Worm (Caenorhabditis elegans): ENCODE measurements around the gene lin-37.

The lin-37 gene

ce11 chrIII:7073801-7074386, 1.5 kb upstream of the lin-37 start, which contains the start of gene ZK418.5:
ZK418.5 (minus strand) TSS chrIII:7073851.
- TF ChIP-seq F13C5.2 (tag; optimal IDR thresholded peaks at IDR 0.05): peak; percentile 60
- TF ChIP-seq aly-1 (tag; optimal IDR thresholded peaks at IDR 0.05): no peak

- TF ChIP-seq tra-4 (tag; optimal IDR thresholded peaks at IDR 0.05) (no peak), sea-1 (GFP tag; conservative IDR thresholded peaks at IDR 0.05) (no peak), tbx-11 (GFP tag; IDR thresholded peaks at IDR 0.05) (no peak), scrt-1 (GFP tag; IDR thresholded peaks at IDR 0.05) (no peak), B0310.2 (tag; optimal IDR thresholded peaks at IDR 0.05) (no peak), hnd-1 (tag; optimal IDR thresholded peaks at IDR 0.05) (no peak), pes-1 (GFP tag; IDR thresholded peaks at IDR 0.05) (no peak), F13C5.2 (tag; optimal IDR thresholded peaks at IDR 0.05) (no peak), ceh-36 (tag; optimal IDR thresholded peaks at IDR 0.05) (no peak), ets-7 (tag; optimal IDR thresholded peaks at IDR 0.05) (no peak), hmg-4 (GFP tag; optimal IDR thresholded peaks at IDR 0.05) (no peak), ceh-13 (GFP tag; optimal IDR thresholded peaks at IDR 0.05) (no peak), flt-1 (GFP tag; IDR thresholded peaks at IDR 0.05) (no peak), hmbx-1 (tag; optimal IDR thresholded peaks at IDR 0.05) (no peak), aly-1 (tag; optimal IDR thresholded peaks at IDR 0.05) (no peak), ama-1 (optimal IDR thresholded peaks at IDR 0.05) (no peak), tbx-37 (GFP tag; conservative IDR thresholded peaks at IDR 0.05) (no peak)
Observed at ce11 chrIII:7069981-7070380, 2.4 kb downstream of the lin-37 start, which contains the start of gene tmem-17. tmem-17 (plus strand) TSS chrIII:7070281.

ce11 chrIII:7068520-7069113, 3.7 kb downstream of the lin-37 start, which contains the start of the genes ubc-18 and R01H2.8:
ubc-18 (minus strand) TSS chrIII:7068570.
R01H2.8 (plus strand) TSS chrIII:7069063.
- TF ChIP-seq flt-1 (GFP tag; IDR thresholded peaks at IDR 0.05) (no peak), hnd-1 (tag; optimal IDR thresholded peaks at IDR 0.05) (no peak), hmbx-1 (tag; optimal IDR thresholded peaks at IDR 0.05) (no peak), ets-7 (tag; optimal IDR thresholded peaks at IDR 0.05) (no peak), ceh-36 (tag; optimal IDR thresholded peaks at IDR 0.05) (no peak), scrt-1 (GFP tag; IDR thresholded peaks at IDR 0.05) (no peak), ama-1 (optimal IDR thresholded peaks at IDR 0.05) (no peak), tbx-11 (GFP tag; IDR thresholded peaks at IDR 0.05) (no peak), ceh-13 (GFP tag; optimal IDR thresholded peaks at IDR 0.05) (no peak), hmg-4 (GFP tag; optimal IDR thresholded peaks at IDR 0.05) (no peak), F13C5.2 (tag; optimal IDR thresholded peaks at IDR 0.05) (no peak), sea-1 (GFP tag; conservative IDR thresholded peaks at IDR 0.05) (no peak), pes-1 (GFP tag; IDR thresholded peaks at IDR 0.05) (no peak), aly-1 (tag; optimal IDR thresholded peaks at IDR 0.05) (no peak), tra-4 (tag; optimal IDR thresholded peaks at IDR 0.05) (no peak), B0310.2 (tag; optimal IDR thresholded peaks at IDR 0.05) (no peak), tbx-37 (GFP tag; conservative IDR thresholded peaks at IDR 0.05) (no peak)

ce11 chrIII:7067385-7067896, 4.9 kb downstream of the lin-37 start, which contains the start of gene ger-1:
ger-1 (minus strand) TSS chrIII:7067477.
- TF ChIP-seq ceh-13 (GFP tag; optimal IDR thresholded peaks at IDR 0.05) (no peak), sea-1 (GFP tag; conservative IDR thresholded peaks at IDR 0.05) (no peak), B0310.2 (tag; optimal IDR thresholded peaks at IDR 0.05) (no peak), F13C5.2 (tag; optimal IDR thresholded peaks at IDR 0.05) (no peak), hnd-1 (tag; optimal IDR thresholded peaks at IDR 0.05) (no peak), ceh-36 (tag; optimal IDR thresholded peaks at IDR 0.05) (no peak), hmg-4 (GFP tag; optimal IDR thresholded peaks at IDR 0.05) (no peak), ets-7 (tag; optimal IDR thresholded peaks at IDR 0.05) (no peak), hmbx-1 (tag; optimal IDR thresholded peaks at IDR 0.05) (no peak), aly-1 (tag; optimal IDR thresholded peaks at IDR 0.05) (no peak), pes-1 (GFP tag; IDR thresholded peaks at IDR 0.05) (no peak), tbx-11 (GFP tag; IDR thresholded peaks at IDR 0.05) (no peak)

ce11 chrIII:7064185-7064584, 8.2 kb downstream of the lin-37 start, which contains the start of gene R01H2.4:
R01H2.4 (minus strand) TSS chrIII:7064285.
- TF ChIP-seq aly-1 (tag; optimal IDR thresholded peaks at IDR 0.05) (no peak), hmbx-1 (tag; optimal IDR thresholded peaks at IDR 0.05) (no peak), hnd-1 (tag; optimal IDR thresholded peaks at IDR 0.05) (no peak)

ce11 chrIII:7063061-7063460, 9.3 kb downstream of the lin-37 start:
- TF ChIP-seq aly-1 (tag; optimal IDR thresholded peaks at IDR 0.05) (no peak), hmbx-1 (tag; optimal IDR thresholded peaks at IDR 0.05) (no peak), tbx-37 (GFP tag; conservative IDR thresholded peaks at IDR 0.05) (no peak), hmg-4 (GFP tag; optimal IDR thresholded peaks at IDR 0.05) (no peak), ceh-13 (GFP tag; optimal IDR thresholded peaks at IDR 0.05) (no peak)

ce11 chrIII:7062580-7062979, 9.8 kb downstream of the lin-37 start, which contains the start of gene R01H2.1:
R01H2.1 (plus strand) TSS chrIII:7062880.
- TF ChIP-seq aly-1 (tag; optimal IDR thresholded peaks at IDR 0.05) (no peak), ceh-13 (GFP tag; optimal IDR thresholded peaks at IDR 0.05) (no peak), pes-1 (GFP tag; IDR thresholded peaks at IDR 0.05) (no peak), ets-7 (tag; optimal IDR thresholded peaks at IDR 0.05) (no peak), tbx-11 (GFP tag; IDR thresholded peaks at IDR 0.05) (no peak), ama-1 (optimal IDR thresholded peaks at IDR 0.05) (no peak), flt-1 (GFP tag; IDR thresholded peaks at IDR 0.05) (no peak), B0310.2 (tag; optimal IDR thresholded peaks at IDR 0.05) (no peak), sea-1 (GFP tag; conservative IDR thresholded peaks at IDR 0.05) (no peak), F13C5.2 (tag; optimal IDR thresholded peaks at IDR 0.05) (no peak), tbx-37 (GFP tag; conservative IDR thresholded peaks at IDR 0.05) (no peak), hmg-4 (GFP tag; optimal IDR thresholded peaks at IDR 0.05) (no peak), ceh-36 (tag; optimal IDR thresholded peaks at IDR 0.05) (no peak), tra-4 (tag; optimal IDR thresholded peaks at IDR 0.05) (no peak)

All from whole organism, early embryonic.